Fruit fly (Drosophila melanogaster) S2 (cell line): Measurements from ENCODE around the gene CG44037.

Experiments used
- CG8478 ChIP-seq: fragments of >200 bp; optimal IDR thresholded peaks from 2 replicates; lab custom pipeline; 2018
- CTCF ChIP-seq, 2 experiments: fragments of >200 bp; optimal IDR thresholded peaks; 2 replicates each; lab custom pipeline; 2018

Gene CG44037

dm6 chr3R:12250204-12250603, 8.3 kb upstream of the CG44037 start:
- no peak for TF ChIP-seq CG8478
- no peak for TF ChIP-seq CTCF (optimal IDR thresholded peaks at IDR 0.05; lab: Kevin White, UChicago)

- TF ChIP-seq CTCF (optimal IDR thresholded peaks at IDR 0.05; lab: Kevin White, UChicago) (no peak), CG8478 (no peak)
Measured at dm6 chr3R:12251534-12251933, 7.0 kb upstream of the CG44037 start.

dm6 chr3R:12252457-12253065, 6.0 kb upstream of the CG44037 start:
- no peak for TF ChIP-seq CG8478
- TF ChIP-seq CTCF (optimal IDR thresholded peaks at IDR 0.05; lab: Kevin White, UChicago), result no peak

- TF ChIP-seq CG8478 (no peak), CTCF (optimal IDR thresholded peaks at IDR 0.05; lab: Kevin White, UChicago) (no peak)
Measured at dm6 chr3R:12253887-12254286, 4.7 kb upstream of the CG44037 start, which contains the start of gene CG3942. Gene CG3942 (plus strand): TSS chr3R:12254187.

- TF ChIP-seq CG8478, result no peak
- no peak for TF ChIP-seq CTCF (optimal IDR thresholded peaks at IDR 0.05; lab: Kevin White, UChicago)
Measured at dm6 chr3R:12259013-12259412, 476 bp downstream of the CG44037 start.

- TF ChIP-seq CG8478 (no peak), CTCF (optimal IDR thresholded peaks at IDR 0.05; lab: Kevin White, UChicago) (no peak)
Measured at dm6 chr3R:12259819-12260218, 1.3 kb downstream of the CG44037 start.

dm6 chr3R:12260669-12261068, 2.1 kb downstream of the CG44037 start, which contains the start of gene CG44038:
Gene CG44038 (plus strand): TSS chr3R:12260969.
- TF ChIP-seq CTCF (optimal IDR thresholded peaks at IDR 0.05; lab: Kevin White, UChicago) (no peak), CG8478 (no peak)

- TF ChIP-seq CTCF (optimal IDR thresholded peaks at IDR 0.05; lab: Kevin White, UChicago), result no peak
- TF ChIP-seq CG8478, result no peak
Measured at dm6 chr3R:12269889-12270403, 11.4 kb downstream of the CG44037 start.

dm6 chr3R:12270590-12270989, 12.1 kb downstream of the CG44037 start, which contains the start of gene CG17738:
Gene CG17738 (plus strand): TSS chr3R:12270890.
- no peak for TF ChIP-seq CTCF (optimal IDR thresholded peaks at IDR 0.05; lab: Kevin White, UChicago)
- TF ChIP-seq CG8478, result no peak

- no peak for TF ChIP-seq CTCF (optimal IDR thresholded peaks at IDR 0.05; lab: Kevin White, UChicago)
- no peak for TF ChIP-seq CG8478
Measured at dm6 chr3R:12272826-12273225, 14.3 kb downstream of the CG44037 start, which contains the start of gene Sfp87B. Gene Sfp87B (plus strand): TSS chr3R:12273126.

dm6 chr3R:12279019-12279418, 20.5 kb downstream of the CG44037 start:
- peak; percentile 63 for TF ChIP-seq CG8478
- peak; percentile 89 to 97 for TF ChIP-seq CTCF (optimal IDR thresholded peaks at IDR 0.05; lab: Kevin White, UChicago)

- TF ChIP-seq CG8478 (no peak), CTCF (optimal IDR thresholded peaks at IDR 0.05; lab: Kevin White, UChicago) (peak; percentile 44 to 60)
Measured at dm6 chr3R:12280729-12281342, 22.3 kb downstream of the CG44037 start.

- TF ChIP-seq CTCF (optimal IDR thresholded peaks at IDR 0.05; lab: Kevin White, UChicago) (no peak), CG8478 (no peak)
Measured at dm6 chr3R:12285589-12285988, 27.1 kb downstream of the CG44037 start.

dm6 chr3R:12288580-12289299, 30.2 kb downstream of the CG44037 start:
- TF ChIP-seq CTCF (optimal IDR thresholded peaks at IDR 0.05; lab: Kevin White, UChicago) (no peak), CG8478 (no peak)

- TF ChIP-seq CTCF (optimal IDR thresholded peaks at IDR 0.05; lab: Kevin White, UChicago) (no peak), CG8478 (no peak)
Measured at dm6 chr3R:12290466-12291237, 32.1 kb downstream of the CG44037 start.
